Fruit fly (Drosophila melanogaster): ENCODE measurements around the gene Nplp3.

DNA sequence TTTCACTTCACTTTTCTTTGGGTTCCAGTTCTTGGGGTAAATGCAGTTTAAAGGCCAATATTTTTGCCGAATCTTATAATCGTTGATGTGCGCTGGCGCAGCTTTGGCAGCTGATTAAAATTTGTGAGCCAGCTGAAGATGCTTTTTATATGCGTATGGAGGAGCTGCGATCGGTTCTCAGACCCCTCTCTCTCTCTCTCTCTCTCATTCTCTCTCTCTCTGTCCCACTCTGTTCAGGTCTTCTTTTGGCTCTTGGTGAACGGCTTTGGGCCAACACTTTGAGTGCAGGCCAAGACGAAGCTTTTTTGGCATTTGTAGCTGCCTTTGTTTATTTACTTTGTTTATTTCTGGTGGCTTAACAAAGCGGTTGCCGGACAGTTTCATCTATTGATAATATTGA lies 29.5 kb upstream of the Nplp3 start, which contains the start of gene CG13046:
- TF ChIP-seq CG17806 (tag; optimal IDR thresholded peaks at IDR 0.05) (no peak), CG15710 (tag; optimal IDR thresholded peaks at IDR 0.05) (no peak), D1 (tag; optimal IDR thresholded peaks at IDR 0.05) (no peak)

All from whole organism, pupa.